Worm (Caenorhabditis elegans) whole organism, L4 larva: ENCODE data around the gene T26C11.4.

Source experiments
- F10B5.3 ChIP-seq: sonication (generic microtip); optimal IDR thresholded peaks from 2 replicates; lab custom pipeline; 2016; ENCODE audit warnings: mild to moderate bottlenecking, missing genetic modification characterization, missing compliant biosample characterization
- F26F4.8 ChIP-seq: fragments of 200-800 bp; sonication (Bioruptor generic); conservative IDR thresholded peaks from 2 replicates; pipeline ENCODE4 v1.3.6; 2022; ENCODE audit warnings: missing genetic modification characterization, missing compliant biosample characterization
- F44E2.7 ChIP-seq: fragments of 200-800 bp; sonication (Bioruptor generic); IDR thresholded peaks from 2 replicates; pipeline ENCODE4 v2.1.2; 2022; ENCODE audit warnings: missing genetic modification characterization, missing compliant biosample characterization
- T20F7.1 ChIP-seq: fragments of 200-800 bp; sonication (Bioruptor generic); optimal IDR thresholded peaks from 2 replicates; lab custom pipeline; 2018; ENCODE audit warnings: mild to moderate bottlenecking, missing genetic modification characterization, missing compliant biosample characterization
- T26A8.4 ChIP-seq: fragments of 200-800 bp; sonication (Bioruptor generic); IDR thresholded peaks from 2 replicates; pipeline ENCODE4 v1.3.6; 2022; ENCODE audit warnings: missing genetic modification characterization, missing compliant biosample characterization
- Y105C5A.15 ChIP-seq: fragments of 200-800 bp; sonication (Bioruptor generic); IDR thresholded peaks from 2 replicates; pipeline ENCODE4 v1.3.6; 2022; ENCODE audit warnings: missing genetic modification characterization, missing compliant biosample characterization
- Y48G9A.11 ChIP-seq: fragments of 200-800 bp; sonication (Bioruptor generic); IDR thresholded peaks from 2 replicates; pipeline ENCODE4 v1.3.6; 2022; ENCODE audit warnings: missing genetic modification reagents, missing genetic modification characterization, missing compliant biosample characterization
- Y5F2A.4 ChIP-seq: fragments of 200-800 bp; sonication (Bioruptor generic); optimal IDR thresholded peaks from 2 replicates; lab custom pipeline; 2018; ENCODE audit warnings: mild to moderate bottlenecking, missing genetic modification characterization, missing compliant biosample characterization
- Y75B8A.6 ChIP-seq: fragments of 200-800 bp; sonication (Bioruptor generic); IDR thresholded peaks from 2 replicates; pipeline ENCODE4 v1.3.6; 2022; ENCODE audit warnings: missing genetic modification reagents, missing genetic modification characterization, missing compliant biosample characterization
- aha-1 ChIP-seq: fragments of 150-350 bp; peaks from one replicate; lab custom pipeline; 2014; ENCODE audit warnings: missing biosample characterization, missing genetic modification characterization
- arid-1 ChIP-seq: fragments of 200-800 bp; sonication (Bioruptor generic); conservative IDR thresholded peaks from 2 replicates; pipeline ENCODE4 v1.3.6; 2022; ENCODE audit warnings: missing genetic modification reagents, missing genetic modification characterization, missing compliant biosample characterization
- ceh-20 ChIP-seq: fragments of 200-800 bp; sonication (Bioruptor generic); IDR thresholded peaks from 2 replicates; pipeline ENCODE4 v1.3.6; 2022; ENCODE audit warnings: missing genetic modification reagents, missing genetic modification characterization, missing compliant biosample characterization
- ceh-44 ChIP-seq: fragments of 200-800 bp; sonication (Bioruptor generic); IDR thresholded peaks from 2 replicates; pipeline ENCODE4 v1.3.6; 2022; ENCODE audit warnings: missing genetic modification reagents, missing genetic modification characterization, missing compliant biosample characterization
- ceh-62 ChIP-seq: sonication (generic microtip); optimal IDR thresholded peaks from 2 replicates; lab custom pipeline; 2017; ENCODE audit warnings: missing biosample characterization, missing genetic modification characterization
- ces-1 ChIP-seq: fragments of 150-350 bp; sonication (generic microtip); optimal IDR thresholded peaks from 4 replicates; lab custom pipeline; 2014; ENCODE audit warnings: missing biosample characterization, missing genetic modification reagents, missing genetic modification characterization
- dmd-6 ChIP-seq: fragments of 200-800 bp; sonication (Bioruptor generic); IDR thresholded peaks from 2 replicates; pipeline ENCODE4 v1.3.6; 2022; ENCODE audit warnings: missing genetic modification reagents, missing genetic modification characterization, missing compliant biosample characterization
- dmd-9 ChIP-seq: fragments of 200-800 bp; sonication (Bioruptor generic); IDR thresholded peaks from 2 replicates; pipeline ENCODE4 v1.3.6; 2022; ENCODE audit warnings: missing genetic modification reagents, missing genetic modification characterization, missing compliant biosample characterization
- duxl-1 ChIP-seq: sonication (generic microtip); optimal IDR thresholded peaks from 2 replicates; lab custom pipeline; 2016; ENCODE audit warnings: mild to moderate bottlenecking, missing genetic modification characterization, moderate library complexity, missing compliant biosample characterization; ENCODE audit not compliant: poor library complexity
- egl-27 ChIP-seq: sonication (generic microtip); optimal IDR thresholded peaks from 3 replicates; lab custom pipeline; 2017; ENCODE audit warnings: missing biosample characterization, missing genetic modification reagents, missing genetic modification characterization
- fkh-10 ChIP-seq: fragments of 150-350 bp; optimal IDR thresholded peaks from 2 replicates; lab custom pipeline; 2014; ENCODE audit warnings: missing biosample characterization, missing genetic modification reagents, missing genetic modification characterization
- hlh-11 ChIP-seq: fragments of 200-800 bp; sonication (Bioruptor generic); optimal IDR thresholded peaks from 2 replicates; lab custom pipeline; 2018; ENCODE audit warnings: mild to moderate bottlenecking, missing genetic modification characterization, missing compliant biosample characterization
- hmg-1.1 ChIP-seq: fragments of 200-800 bp; sonication (Bioruptor generic); IDR thresholded peaks from 2 replicates; pipeline ENCODE4 v1.3.6; 2022; ENCODE audit warnings: missing genetic modification reagents, missing genetic modification characterization, missing compliant biosample characterization
- jun-1 ChIP-seq: fragments of 150-350 bp; optimal IDR thresholded peaks from 2 replicates; lab custom pipeline; 2014; ENCODE audit warnings: missing biosample characterization, missing genetic modification reagents, missing genetic modification characterization
- lim-7 ChIP-seq: fragments of 200-800 bp; sonication (Bioruptor generic); IDR thresholded peaks from 2 replicates; pipeline ENCODE4 v1.3.6; 2022; ENCODE audit warnings: missing genetic modification characterization, missing compliant biosample characterization
- lin-13 ChIP-seq: fragments of 150-350 bp; optimal IDR thresholded peaks from 2 replicates; lab custom pipeline; 2014; ENCODE audit warnings: missing biosample characterization, missing genetic modification reagents, missing genetic modification characterization
- lir-3 ChIP-seq: sonication (generic microtip); optimal IDR thresholded peaks from 2 replicates; lab custom pipeline; 2016; ENCODE audit warnings: mild to moderate bottlenecking, missing genetic modification characterization, missing compliant biosample characterization
- madf-5 ChIP-seq, 2 experiments: fragments of 200-800 bp; sonication (Bioruptor generic); IDR thresholded peaks; 2 replicates each; pipeline ENCODE4 v1.3.6; 2022; ENCODE audit warnings: missing compliant biosample characterization in 2 of 2, missing genetic modification characterization in 2 of 2
- madf-9 ChIP-seq: fragments of 200-800 bp; sonication (Bioruptor generic); conservative IDR thresholded peaks from 2 replicates; pipeline ENCODE4 v1.3.6; 2022; ENCODE audit warnings: missing genetic modification reagents, missing genetic modification characterization, missing compliant biosample characterization
- mxl-2 ChIP-seq: fragments of 200-800 bp; sonication (Bioruptor generic); conservative IDR thresholded peaks from 2 replicates; pipeline ENCODE4 v1.3.6; 2022; ENCODE audit warnings: missing genetic modification reagents, missing genetic modification characterization, missing compliant biosample characterization
- nhr-102 ChIP-seq: sonication (generic microtip); optimal IDR thresholded peaks from 2 replicates; lab custom pipeline; 2016; ENCODE audit warnings: mild to moderate bottlenecking, missing genetic modification characterization, moderate library complexity, missing compliant biosample characterization
- nhr-25 ChIP-seq: sonication (generic microtip); optimal IDR thresholded peaks from 2 replicates; lab custom pipeline; 2017; ENCODE audit warnings: missing genetic modification characterization, mild to moderate bottlenecking, missing compliant biosample characterization, antibody characterized with exemption, moderate library complexity, borderline replicate concordance; ENCODE audit not compliant: insufficient read depth
- nhr-42 ChIP-seq: fragments of 200-800 bp; sonication (Bioruptor generic); IDR thresholded peaks from 2 replicates; pipeline ENCODE4 v1.3.6; 2022; ENCODE audit warnings: missing genetic modification characterization, missing compliant biosample characterization
- nhr-48 ChIP-seq: sonication (generic microtip); optimal IDR thresholded peaks from 2 replicates; lab custom pipeline; 2016; ENCODE audit warnings: mild to moderate bottlenecking, missing genetic modification characterization, missing compliant biosample characterization
- nhr-6 ChIP-seq: fragments of 150-350 bp; optimal IDR thresholded peaks from 2 replicates; lab custom pipeline; 2014; ENCODE audit warnings: missing biosample characterization, missing genetic modification characterization
- php-3 ChIP-seq: fragments of 200-800 bp; sonication (Bioruptor generic); IDR thresholded peaks from 2 replicates; pipeline ENCODE4 v1.3.6; 2022; ENCODE audit warnings: missing genetic modification reagents, missing genetic modification characterization, missing compliant biosample characterization
- rbr-2 ChIP-seq: sonication (generic microtip); optimal IDR thresholded peaks from 2 replicates; lab custom pipeline; 2016; ENCODE audit warnings: missing genotype, missing genetic modification characterization, missing compliant biosample characterization
- sdz-12 ChIP-seq: fragments of 200-800 bp; sonication (Bioruptor generic); optimal IDR thresholded peaks from 2 replicates; lab custom pipeline; 2018; ENCODE audit warnings: mild to moderate bottlenecking, missing genetic modification characterization, missing compliant biosample characterization
- set-16 ChIP-seq: fragments of 200-800 bp; sonication (Bioruptor generic); IDR thresholded peaks from 2 replicates; pipeline ENCODE4 v1.3.6; 2022; ENCODE audit warnings: missing genetic modification reagents, missing genetic modification characterization, missing compliant biosample characterization
- snpc-1.2 ChIP-seq: fragments of 200-800 bp; sonication (Bioruptor generic); IDR thresholded peaks from 2 replicates; pipeline ENCODE4 v1.3.6; 2022; ENCODE audit warnings: missing genetic modification reagents, missing genetic modification characterization, missing compliant biosample characterization
- snpc-4 ChIP-seq: fragments of 150-350 bp; optimal IDR thresholded peaks from 2 replicates; lab custom pipeline; 2014; ENCODE audit warnings: missing biosample characterization, missing genetic modification characterization
- tra-1 ChIP-seq: fragments of 200-800 bp; sonication (Bioruptor generic); IDR thresholded peaks from 2 replicates; pipeline ENCODE4 v1.3.6; 2022; ENCODE audit warnings: missing genetic modification reagents, missing genetic modification characterization, missing compliant biosample characterization
- unc-39 ChIP-seq: sonication (generic microtip); optimal IDR thresholded peaks from 2 replicates; lab custom pipeline; 2017; ENCODE audit warnings: missing biosample characterization, missing genetic modification characterization
- zip-11 ChIP-seq: fragments of 200-800 bp; sonication (Bioruptor generic); IDR thresholded peaks from 2 replicates; pipeline ENCODE4 v1.3.6; 2022; ENCODE audit warnings: missing genetic modification characterization, missing compliant biosample characterization
- ztf-7 ChIP-seq: fragments of 150-350 bp; optimal IDR thresholded peaks from 2 replicates; lab custom pipeline; 2014; ENCODE audit warnings: missing biosample characterization, missing genetic modification characterization

T26C11.4 gene

ce11 chrX:1837703-1838102, 7.6 kb downstream of the T26C11.4 start (continued):
- no peak for TF ChIP-seq egl-27 (tag; lab: Kevin White, UChicago)
- TF ChIP-seq unc-39 (tag; lab: Kevin White, UChicago) = no peak
- peak; percentile 55 for TF ChIP-seq ztf-7
- TF ChIP-seq Y5F2A.4 (GFP tag; lab: Kevin White, UChicago) = peak; percentile 72
- TF ChIP-seq lim-7 (GFP tag; lab: Robert Waterston, UW) = peak; percentile 91
- peak; percentile 64; the same call in 1 of the 2 replicates for TF ChIP-seq ceh-44
- TF ChIP-seq Y105C5A.15 (GFP tag; lab: Robert Waterston, UW) = 0 out of 2 replicates have a peak, but pooled peaks have one; percentile 26
- TF ChIP-seq rbr-2 = peak; percentile 52
- peak; percentile 76 for TF ChIP-seq sdz-12
- no peak for TF ChIP-seq snpc-4 (tag; lab: Kevin White, UChicago)
- peak; percentile 31 for TF ChIP-seq lin-13 (GFP tag; lab: Kevin White, UChicago)
- TF ChIP-seq nhr-6 (tag; lab: Kevin White, UChicago) = no peak
- peak; percentile 33 for TF ChIP-seq aha-1 (tag; lab: Kevin White, UChicago)
- peak; percentile 43 for TF ChIP-seq hlh-11 (tag; lab: Kevin White, UChicago)
- TF ChIP-seq F44E2.7 (GFP tag; lab: Robert Waterston, UW) = peak; percentile 73; the same call in 1 of the 2 replicates
- TF ChIP-seq F26F4.8 (GFP tag; lab: Robert Waterston, UW) = peak; percentile 96
- peak; percentile 58; the same call in 1 of the 2 replicates for TF ChIP-seq T26A8.4 (GFP tag; lab: Robert Waterston, UW)
- TF ChIP-seq set-16 (GFP tag; lab: Robert Waterston, UW) = peak; percentile 66
- peak; percentile 2 for TF ChIP-seq nhr-48
- peak; percentile 78 for TF ChIP-seq arid-1 (GFP tag; lab: Robert Waterston, UW)
- peak; percentile 51; the same call in 1 of the 2 replicates for TF ChIP-seq dmd-9
- peak; percentile 75 for TF ChIP-seq Y75B8A.6 (GFP tag; lab: Robert Waterston, UW)
- 0 out of 2 replicates have a peak, but pooled peaks have one; percentile 28 for TF ChIP-seq mxl-2
- TF ChIP-seq jun-1 = peak; percentile 9
- peak; percentile 43 for TF ChIP-seq F10B5.3 (tag; lab: Kevin White, UChicago)
- TF ChIP-seq lir-3 = peak; percentile 30
- TF ChIP-seq duxl-1 (tag; lab: Kevin White, UChicago) = peak; percentile 96
- TF ChIP-seq ceh-20 = 0 out of 2 replicates have a peak, but pooled peaks have one; percentile 54
- TF ChIP-seq madf-5 (GFP tag; IDR thresholded peaks at IDR 0.05; lab: Robert Waterston, UW) = peak; percentile 68 to 69; a peak in 1 of 4 replicates
- no peak for TF ChIP-seq nhr-25
- peak; percentile 56 for TF ChIP-seq nhr-102 (tag; lab: Kevin White, UChicago)
- peak; percentile 86 for TF ChIP-seq tra-1 (GFP tag; lab: Robert Waterston, UW)
- TF ChIP-seq ceh-62 = no peak
- peak; percentile 62 for TF ChIP-seq madf-9 (GFP tag; lab: Robert Waterston, UW)
- 0 out of 2 replicates have a peak, but pooled peaks have one; percentile 42 for TF ChIP-seq Y48G9A.11 (GFP tag; lab: Robert Waterston, UW)

ce11 chrX:1836700-1837099, 8.6 kb downstream of the T26C11.4 start:
- TF ChIP-seq zip-11 (GFP tag; lab: Robert Waterston, UW) (0 out of 2 replicates have a peak, but pooled peaks have one; percentile 8), hmg-1.1 (0 out of 2 replicates have a peak, but pooled peaks have one; percentile 28), snpc-1.2 (0 out of 2 replicates have a peak, but pooled peaks have one; percentile 5), nhr-42 (0 out of 2 replicates have a peak, but pooled peaks have one; percentile 51), F26F4.8 (GFP tag; lab: Robert Waterston, UW) (0 out of 2 replicates have a peak, but pooled peaks have one; percentile 3)

ce11 chrX:1830475-1830874, 14.9 kb downstream of the T26C11.4 start:
- TF ChIP-seq dmd-6 (GFP tag; lab: Robert Waterston, UW) (no peak), php-3 (GFP tag; lab: Robert Waterston, UW) (no peak), F44E2.7 (GFP tag; lab: Robert Waterston, UW) (no peak), T20F7.1 (GFP tag; lab: Kevin White, UChicago) (no peak), ces-1 (no peak), rbr-2 (no peak), Y105C5A.15 (GFP tag; lab: Robert Waterston, UW) (no peak), fkh-10 (no peak), zip-11 (GFP tag; lab: Robert Waterston, UW) (no peak), ztf-7 (no peak), set-16 (GFP tag; lab: Robert Waterston, UW) (no peak)
- TF ChIP-seq, all 104 proteins: peak for 0
